Worm (Caenorhabditis elegans) whole organism, L2 larva: ENCODE data around the gene prkl-1.

ENCODE experiments used
- ama-1 ChIP-seq: fragments of 150-350 bp; optimal IDR thresholded peaks from 2 replicates; lab custom pipeline; 2018; ENCODE audit warnings: inconsistent platforms
- ceh-82 ChIP-seq: fragments of 150-350 bp; optimal IDR thresholded peaks from 2 replicates; lab custom pipeline; 2014; ENCODE audit warnings: missing biosample characterization, missing genetic modification characterization
- egl-27 ChIP-seq: sonication (generic microtip); optimal IDR thresholded peaks from 3 replicates; lab custom pipeline; 2017; ENCODE audit warnings: missing biosample characterization, missing genetic modification reagents, missing genetic modification characterization
- lin-39 ChIP-seq: fragments of 150-350 bp; optimal IDR thresholded peaks from 2 replicates; lab custom pipeline; 2014; ENCODE audit warnings: missing biosample characterization, missing genetic modification reagents, missing genetic modification characterization
- lsy-2 ChIP-seq, 2 experiments: fragments of 150-350 bp in 1 of 2; sonication (generic microtip) in 1 of 2; optimal IDR thresholded peaks; 2 replicates each; lab custom pipeline; 2014 to 2017; ENCODE audit warnings: missing biosample characterization in 2 of 2, missing genetic modification characterization in 2 of 2
- mbf-1 ChIP-seq: sonication (generic microtip); optimal IDR thresholded peaks from 2 replicates; lab custom pipeline; 2017; ENCODE audit warnings: missing biosample characterization, missing genetic modification characterization
- mdl-1 ChIP-seq, 2 experiments: fragments of 150-350 bp in 1 of 2; sonication (generic microtip) in 1 of 2; optimal IDR thresholded peaks; 2 replicates each; lab custom pipeline; 2017; ENCODE audit warnings: missing biosample characterization in 2 of 2, missing genetic modification characterization in 2 of 2
- nhr-77 ChIP-seq: fragments of 150-350 bp; optimal IDR thresholded peaks from 2 replicates; lab custom pipeline; 2014; ENCODE audit warnings: missing biosample characterization, missing genetic modification characterization
- sem-4 ChIP-seq: fragments of 150-350 bp; optimal IDR thresholded peaks from 2 replicates; lab custom pipeline; 2014; ENCODE audit warnings: missing biosample characterization, missing genetic modification reagents, missing genetic modification characterization
- skn-1 ChIP-seq: sonication (generic microtip); optimal IDR thresholded peaks from 2 replicates; lab custom pipeline; 2017; ENCODE audit warnings: missing biosample characterization, missing genetic modification characterization
- snpc-4 ChIP-seq: fragments of 150-350 bp; optimal IDR thresholded peaks from 2 replicates; lab custom pipeline; 2014; ENCODE audit warnings: missing biosample characterization, missing genetic modification characterization
- unc-39 ChIP-seq: fragments of 150-350 bp; optimal IDR thresholded peaks from 2 replicates; lab custom pipeline; 2014; ENCODE audit warnings: missing biosample characterization, missing genetic modification characterization
- ztf-11 ChIP-seq: sonication (generic microtip); optimal IDR thresholded peaks from 2 replicates; lab custom pipeline; 2017; ENCODE audit warnings: missing biosample characterization, missing genetic modification characterization

- TF ChIP-seq lin-39 (tag; lab: Kevin White, UChicago), result no peak
- no peak for TF ChIP-seq ztf-11
- peak in 1 of 2 experiments; percentile 37 for TF ChIP-seq lsy-2 (tag; optimal IDR thresholded peaks at IDR 0.05; lab: Kevin White, UChicago)
- TF ChIP-seq snpc-4 (tag; lab: Kevin White, UChicago), result no peak
- no peak for TF ChIP-seq unc-39 (tag; lab: Kevin White, UChicago)
- no peak for TF ChIP-seq nhr-77 (tag; lab: Kevin White, UChicago)
- no peak for TF ChIP-seq egl-27 (tag; lab: Kevin White, UChicago)
- no peak for TF ChIP-seq mdl-1 (tag; optimal IDR thresholded peaks at IDR 0.05; lab: Kevin White, UChicago)
- TF ChIP-seq skn-1, result no peak
- no peak for TF ChIP-seq ceh-82
- TF ChIP-seq sem-4 (tag; lab: Kevin White, UChicago), result no peak
- TF ChIP-seq mbf-1 (tag; lab: Kevin White, UChicago), result no peak
- TF ChIP-seq ama-1, result no peak
These were observed 32.1 kb downstream of the prkl-1 start for ce11 chrIV:6954682-6955081.
